Fruit fly (Drosophila melanogaster) whole organism, prepupa: ENCODE measurements around the gene Trm7-32.

Source experiments
- CG10631 ChIP-seq: fragments of 200-800 bp; sonication (Bioruptor generic); optimal IDR thresholded peaks from 2 replicates; lab custom pipeline; 2016; ENCODE audit warnings: missing biosample characterization, missing genetic modification characterization
- CG10669 ChIP-seq: fragments of 200-800 bp; sonication (Bioruptor generic); optimal IDR thresholded peaks from 3 replicates; lab custom pipeline; 2018; ENCODE audit warnings: missing biosample characterization, mild to moderate bottlenecking, missing genetic modification characterization, moderate library complexity
- CG11294 ChIP-seq: fragments of 200-800 bp; sonication (Bioruptor generic); IDR thresholded peaks from 2 replicates; pipeline ENCODE4 v1.3.6; 2022; ENCODE audit warnings: missing biosample characterization, missing genetic modification characterization
- CG11762 ChIP-seq: fragments of 200-800 bp; sonication (Bioruptor generic); optimal IDR thresholded peaks from 3 replicates; lab custom pipeline; 2016; ENCODE audit warnings: missing biosample characterization, missing genetic modification characterization; ENCODE audit not compliant: insufficient read depth
- CG15336 ChIP-seq: fragments of 200-800 bp; sonication (Bioruptor generic); IDR thresholded peaks from 2 replicates; pipeline ENCODE4 v1.3.6; 2022; ENCODE audit warnings: missing biosample characterization, missing genetic modification characterization
- CG3032 ChIP-seq: fragments of 200-800 bp; optimal IDR thresholded peaks from 2 replicates; lab custom pipeline; 2019; ENCODE audit warnings: missing biosample characterization, mild to moderate bottlenecking, missing genetic modification characterization, moderate library complexity
- CG31627 ChIP-seq: fragments of 200-800 bp; sonication (Bioruptor generic); optimal IDR thresholded peaks from 3 replicates; lab custom pipeline; 2016; ENCODE audit warnings: missing biosample characterization, missing genetic modification characterization
- CG32006 ChIP-seq: fragments of 200-800 bp; sonication (Bioruptor generic); optimal IDR thresholded peaks from 3 replicates; lab custom pipeline; 2017; ENCODE audit warnings: missing biosample characterization, mild to moderate bottlenecking, missing genetic modification characterization
- CG34406 ChIP-seq: fragments of 200-800 bp; sonication (Bioruptor generic); optimal IDR thresholded peaks from 3 replicates; lab custom pipeline; 2016; ENCODE audit warnings: missing biosample characterization, missing genetic modification characterization
- CG3919 ChIP-seq: fragments of 200-800 bp; sonication (Bioruptor generic); optimal IDR thresholded peaks from 3 replicates; lab custom pipeline; 2016; ENCODE audit warnings: missing biosample characterization, missing genetic modification characterization
- CG4318 ChIP-seq: fragments of 200-800 bp; sonication (Bioruptor generic); optimal IDR thresholded peaks from 3 replicates; lab custom pipeline; 2017; ENCODE audit warnings: missing biosample characterization, mild to moderate bottlenecking, missing genetic modification characterization
- CG6163 ChIP-seq: fragments of 200-800 bp; sonication (Bioruptor generic); IDR thresholded peaks from 3 replicates; pipeline ENCODE4 v1.3.6; 2022; ENCODE audit warnings: missing biosample characterization, missing genetic modification characterization
- CG6276 ChIP-seq: fragments of 200-800 bp; sonication (Bioruptor generic); optimal IDR thresholded peaks from 2 replicates; lab custom pipeline; 2017; ENCODE audit warnings: missing biosample characterization, mild to moderate bottlenecking, missing genetic modification characterization
- CG6792 ChIP-seq: fragments of 200-800 bp; sonication (Bioruptor generic); optimal IDR thresholded peaks from 3 replicates; lab custom pipeline; 2016; ENCODE audit warnings: missing biosample characterization, missing genetic modification characterization
- CG6808 ChIP-seq: fragments of 200-800 bp; sonication (Bioruptor generic); optimal IDR thresholded peaks from 3 replicates; lab custom pipeline; 2017; ENCODE audit warnings: missing biosample characterization, missing genetic modification characterization, mild to moderate bottlenecking, moderate library complexity, missing genetic modification reagents
- CG6854 ChIP-seq: fragments of 200-800 bp; sonication (Bioruptor generic); optimal IDR thresholded peaks from 2 replicates; lab custom pipeline; 2017; ENCODE audit warnings: missing biosample characterization, mild to moderate bottlenecking, missing genetic modification characterization
- CG8119 ChIP-seq: fragments of 200-800 bp; sonication (Bioruptor generic); IDR thresholded peaks from 3 replicates; pipeline ENCODE4 v1.3.6; 2022; ENCODE audit warnings: missing biosample characterization, missing genetic modification characterization
- CG8319 ChIP-seq: fragments of 200-800 bp; sonication (Bioruptor generic); optimal IDR thresholded peaks from 3 replicates; lab custom pipeline; 2016; ENCODE audit warnings: missing biosample characterization, missing genetic modification characterization
- CG8632 ChIP-seq: fragments of 200-800 bp; sonication (Bioruptor generic); optimal IDR thresholded peaks from 3 replicates; lab custom pipeline; 2016; ENCODE audit warnings: missing biosample characterization, missing genetic modification characterization
- CG9139 ChIP-seq: fragments of 200-800 bp; sonication (Bioruptor generic); optimal IDR thresholded peaks from 3 replicates; lab custom pipeline; 2017; ENCODE audit warnings: missing biosample characterization, mild to moderate bottlenecking, missing genetic modification characterization
- Eip75B ChIP-seq: fragments of 200-800 bp; sonication (Bioruptor generic); optimal IDR thresholded peaks from 3 replicates; lab custom pipeline; 2016; ENCODE audit warnings: missing biosample characterization, missing genetic modification characterization
- Eip78C ChIP-seq: fragments of 200-800 bp; sonication (Bioruptor generic); peaks from one replicate; lab custom pipeline; 2016; ENCODE audit warnings: missing biosample characterization, missing genetic modification characterization
- Ets21C ChIP-seq: fragments of 200-800 bp; sonication (Bioruptor generic); optimal IDR thresholded peaks from 3 replicates; lab custom pipeline; 2016; ENCODE audit warnings: missing biosample characterization, missing genetic modification characterization
- Gug ChIP-seq: fragments of 200-800 bp; sonication (Bioruptor generic); IDR thresholded peaks from 2 replicates; pipeline ENCODE4 v1.3.6; 2022; ENCODE audit warnings: missing biosample characterization, missing genetic modification characterization
- Hr38 ChIP-seq: sonication (Bioruptor generic); optimal IDR thresholded peaks from 2 replicates; lab custom pipeline; 2016; ENCODE audit warnings: missing biosample characterization, missing genetic modification characterization
- Hr39 ChIP-seq: fragments of 200-800 bp; sonication (Bioruptor generic); optimal IDR thresholded peaks from 2 replicates; lab custom pipeline; 2016; ENCODE audit warnings: missing biosample characterization, missing genetic modification characterization
- Hr4 ChIP-seq: fragments of 200-800 bp; sonication (Bioruptor generic); optimal IDR thresholded peaks from 3 replicates; lab custom pipeline; 2016; ENCODE audit warnings: missing biosample characterization, missing genetic modification characterization
- Lpt ChIP-seq: fragments of 200-800 bp; sonication (Bioruptor generic); optimal IDR thresholded peaks from 3 replicates; lab custom pipeline; 2016; ENCODE audit warnings: missing biosample characterization, missing genetic modification characterization
- Met ChIP-seq: fragments of 200-800 bp; sonication (Bioruptor generic); optimal IDR thresholded peaks from 3 replicates; lab custom pipeline; 2016; ENCODE audit warnings: missing biosample characterization, missing genetic modification characterization
- OdsH ChIP-seq: fragments of 200-800 bp; sonication (Bioruptor generic); optimal IDR thresholded peaks from 3 replicates; lab custom pipeline; 2016; ENCODE audit warnings: missing biosample characterization, missing genetic modification characterization
- Smox ChIP-seq: fragments of 200-800 bp; sonication (Bioruptor generic); optimal IDR thresholded peaks from 3 replicates; lab custom pipeline; 2016; ENCODE audit warnings: missing biosample characterization, missing genetic modification characterization
- Sox102F ChIP-seq: fragments of 200-800 bp; sonication (Bioruptor generic); optimal IDR thresholded peaks from 2 replicates; lab custom pipeline; 2016; ENCODE audit warnings: missing biosample characterization, mild to moderate bottlenecking, missing genetic modification characterization
- Sox14 ChIP-seq: fragments of 200-800 bp; sonication (Bioruptor generic); optimal IDR thresholded peaks from 3 replicates; lab custom pipeline; 2016; ENCODE audit warnings: missing biosample characterization, missing genetic modification characterization
- Sox15 ChIP-seq: fragments of 200-800 bp; sonication (Bioruptor generic); optimal IDR thresholded peaks from 3 replicates; lab custom pipeline; 2016; ENCODE audit warnings: missing biosample characterization, missing genetic modification characterization
- achi ChIP-seq: fragments of 200-800 bp; sonication (Bioruptor generic); optimal IDR thresholded peaks from 3 replicates; lab custom pipeline; 2016; ENCODE audit warnings: missing biosample characterization, missing genetic modification characterization
- acj6 ChIP-seq: fragments of 200-800 bp; sonication (Bioruptor generic); optimal IDR thresholded peaks from 3 replicates; lab custom pipeline; 2016; ENCODE audit warnings: missing biosample characterization, missing genetic modification characterization
- cyc ChIP-seq: fragments of 200-800 bp; sonication (Bioruptor generic); optimal IDR thresholded peaks from 3 replicates; lab custom pipeline; 2016; ENCODE audit warnings: missing biosample characterization, missing genetic modification characterization
- dac ChIP-seq: fragments of 200-800 bp; sonication (Bioruptor generic); optimal IDR thresholded peaks from 2 replicates; lab custom pipeline; 2017; ENCODE audit warnings: missing biosample characterization, mild to moderate bottlenecking, missing genetic modification characterization
- eg ChIP-seq: fragments of 200-800 bp; sonication (Bioruptor generic); IDR thresholded peaks from 3 replicates; pipeline ENCODE4 v1.3.6; 2022; ENCODE audit warnings: missing biosample characterization, missing genetic modification characterization
- esn ChIP-seq: fragments of 200-800 bp; sonication (Bioruptor generic); optimal IDR thresholded peaks from 2 replicates; lab custom pipeline; 2016; ENCODE audit warnings: missing biosample characterization, mild to moderate bottlenecking, missing genetic modification characterization, moderate library complexity
- fd59A ChIP-seq: fragments of 200-800 bp; sonication (Bioruptor generic); optimal IDR thresholded peaks from 2 replicates; lab custom pipeline; 2017; ENCODE audit warnings: missing biosample characterization, mild to moderate bottlenecking, missing genetic modification characterization, missing genetic modification reagents
- fkh ChIP-seq: fragments of 200-800 bp; sonication (Bioruptor generic); optimal IDR thresholded peaks from 3 replicates; lab custom pipeline; 2017; ENCODE audit warnings: missing biosample characterization, mild to moderate bottlenecking, missing genetic modification characterization, moderate library complexity
- lz ChIP-seq: fragments of 200-800 bp; sonication (Bioruptor generic); optimal IDR thresholded peaks from 3 replicates; lab custom pipeline; 2016; ENCODE audit warnings: missing biosample characterization, missing genetic modification characterization
- salr ChIP-seq, 2 experiments: fragments of 200-800 bp; sonication (Bioruptor generic); optimal IDR thresholded peaks; 3 replicates each; lab custom pipeline; 2016 to 2018; ENCODE audit warnings: missing biosample characterization in 2 of 2, missing genetic modification characterization in 2 of 2, mild to moderate bottlenecking in 1 of 2
- ss ChIP-seq, 2 experiments: fragments of 200-800 bp; sonication (Bioruptor generic); optimal IDR thresholded peaks; 2 replicates in 1 of 2; 3 replicates in 1 of 2; lab custom pipeline; 2017 to 2018; ENCODE audit warnings: mild to moderate bottlenecking in 2 of 2, missing biosample characterization in 2 of 2, missing genetic modification characterization in 2 of 2, moderate library complexity in 1 of 2
- svp ChIP-seq: fragments of 200-800 bp; sonication (Bioruptor generic); peaks from one replicate; lab custom pipeline; 2016; ENCODE audit warnings: missing biosample characterization, missing genetic modification characterization
- topi ChIP-seq: fragments of 200-800 bp; sonication (Bioruptor generic); optimal IDR thresholded peaks from 3 replicates; lab custom pipeline; 2016; ENCODE audit warnings: missing biosample characterization, missing genetic modification characterization

Trm7-32 gene

dm6 chr3R:17056183-17056904, 15.9 kb downstream of the Trm7-32 start (continued):
- TF ChIP-seq CG15336 (GFP tag; lab: Robert Waterston, UW) (peak; percentile 52; the same call in 1 of the 2 replicates), CG3032 (tag; lab: Kevin White, UChicago) (peak; percentile 9), Gug (GFP tag; lab: Robert Waterston, UW) (peak; percentile 39; the same call in 1 of the 2 replicates), Sox14 (GFP tag; lab: Kevin White, UChicago) (no peak), lz (no peak), acj6 (GFP tag; lab: Kevin White, UChicago) (no peak), Eip78C (GFP tag; lab: Kevin White, UChicago) (peak; percentile 68), CG9139 (GFP tag; lab: Kevin White, UChicago) (peak; percentile 65), Hr38 (GFP tag; lab: Kevin White, UChicago) (no peak), topi (peak; percentile 19), CG11762 (GFP tag; lab: Kevin White, UChicago) (no peak), CG32006 (GFP tag; lab: Kevin White, UChicago) (peak; percentile 34), esn (GFP tag; lab: Kevin White, UChicago) (peak; percentile 28), CG31627 (no peak), CG3919 (GFP tag; lab: Kevin White, UChicago) (no peak), Hr39 (GFP tag; lab: Kevin White, UChicago) (no peak), Eip75B (GFP tag; lab: Kevin White, UChicago) (peak; percentile 55), cyc (GFP tag; lab: Kevin White, UChicago) (no peak), Sox102F (peak; percentile 40), CG6792 (GFP tag; lab: Kevin White, UChicago) (no peak)
- TF ChIP-seq, all 60 proteins: peak for 33

dm6 chr3R:17056905-17057251, 16.4 kb downstream of the Trm7-32 start:
- TF ChIP-seq Eip75B (GFP tag; lab: Kevin White, UChicago): peak; percentile 21
- peak; percentile 39; the same call in 1 of the 3 replicates for TF ChIP-seq CG6163 (GFP tag; lab: Robert Waterston, UW)
- TF ChIP-seq CG11294 (GFP tag; lab: Robert Waterston, UW): no peak
- TF ChIP-seq Gug (GFP tag; lab: Robert Waterston, UW): no peak
- TF ChIP-seq Lpt (GFP tag; lab: Kevin White, UChicago): no peak
- no peak for TF ChIP-seq Hr38 (GFP tag; lab: Kevin White, UChicago)
- TF ChIP-seq fkh (GFP tag; lab: Kevin White, UChicago): no peak
- no peak for TF ChIP-seq Smox (GFP tag; lab: Kevin White, UChicago)
- TF ChIP-seq CG34406 (GFP tag; lab: Kevin White, UChicago): peak; percentile 28
- peak; percentile 35 for TF ChIP-seq acj6 (GFP tag; lab: Kevin White, UChicago)
- peak; percentile 89 for TF ChIP-seq Eip78C (GFP tag; lab: Kevin White, UChicago)
- TF ChIP-seq OdsH (GFP tag; lab: Kevin White, UChicago): peak; percentile 53
- no peak for TF ChIP-seq CG6276
- peak; percentile 20 for TF ChIP-seq cyc (GFP tag; lab: Kevin White, UChicago)
- peak; percentile 55 for TF ChIP-seq CG3032 (tag; lab: Kevin White, UChicago)
- TF ChIP-seq CG8119: peak; percentile 20; the same call in 1 of the 3 replicates
- TF ChIP-seq ss (GFP tag; optimal IDR thresholded peaks at IDR 0.05; lab: Kevin White, UChicago): no peak
- TF ChIP-seq CG6854 (GFP tag; lab: Kevin White, UChicago): no peak
- peak; percentile 29 for TF ChIP-seq svp (GFP tag; lab: Kevin White, UChicago)
- peak; percentile 53 for TF ChIP-seq CG10669 (GFP tag; lab: Kevin White, UChicago)
- no peak for TF ChIP-seq CG8632
- TF ChIP-seq Sox102F: no peak
- peak; percentile 1 for TF ChIP-seq Hr39 (GFP tag; lab: Kevin White, UChicago)
- peak; percentile 2 for TF ChIP-seq Ets21C (GFP tag; lab: Kevin White, UChicago)
- no peak for TF ChIP-seq CG11762 (GFP tag; lab: Kevin White, UChicago)
- peak; percentile 59 for TF ChIP-seq CG6808 (GFP tag; lab: Kevin White, UChicago)
- TF ChIP-seq CG4318 (GFP tag; lab: Kevin White, UChicago): peak; percentile 53
- TF ChIP-seq Hr4 (GFP tag; lab: Kevin White, UChicago): peak; percentile 65
- TF ChIP-seq Met (GFP tag; lab: Kevin White, UChicago): peak; percentile 46
- peak in 1 of 2 experiments; percentile 47 for TF ChIP-seq salr (GFP tag; optimal IDR thresholded peaks at IDR 0.05; lab: Kevin White, UChicago)
- no peak for TF ChIP-seq dac (GFP tag; lab: Kevin White, UChicago)
- TF ChIP-seq CG32006 (GFP tag; lab: Kevin White, UChicago): peak; percentile 73
- TF ChIP-seq fd59A (GFP tag; lab: Kevin White, UChicago): peak; percentile 47
- TF ChIP-seq Sox15 (GFP tag; lab: Kevin White, UChicago): no peak
- peak; percentile 32; the same call in 1 of the 3 replicates for TF ChIP-seq eg
- TF ChIP-seq CG6792 (GFP tag; lab: Kevin White, UChicago): no peak
- peak; percentile 62 for TF ChIP-seq CG10631 (GFP tag; lab: Kevin White, UChicago)
- TF ChIP-seq CG8319 (GFP tag; lab: Kevin White, UChicago): no peak
- TF ChIP-seq achi (GFP tag; lab: Kevin White, UChicago): peak; percentile 29
